Worm (Caenorhabditis elegans): ENCODE measurements around the gene mltn-12.

DNA sequence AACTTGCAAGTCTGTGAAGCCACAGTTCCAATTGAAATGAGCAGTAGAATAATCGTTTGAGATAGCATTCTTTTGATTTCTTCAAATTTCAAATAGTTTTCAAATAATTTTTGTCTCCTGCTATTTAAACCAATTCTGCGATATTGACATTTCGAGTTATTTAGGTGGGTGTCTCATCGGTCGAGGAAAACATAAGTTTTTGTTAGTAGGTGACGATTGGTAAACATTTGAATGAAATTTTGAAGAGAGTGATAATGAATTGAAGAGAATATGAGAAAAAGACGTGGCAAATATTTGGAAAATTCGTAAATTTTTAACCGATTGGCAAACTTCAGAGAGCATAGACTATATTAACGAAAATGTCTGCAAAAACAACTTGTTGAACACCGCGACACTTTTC, 47.5 kb downstream of the mltn-12 start, which contains the start of gene Y73F4A.3:
- TF ChIP-seq nhr-25 (tag; optimal IDR thresholded peaks at IDR 0.05) (no peak), unc-55 (GFP tag; optimal IDR thresholded peaks at IDR 0.05) (no peak), ceh-82 (tag; optimal IDR thresholded peaks at IDR 0.05) (no peak), unc-39 (tag; optimal IDR thresholded peaks at IDR 0.05) (no peak), snpc-4 (tag; optimal IDR thresholded peaks at IDR 0.05) (no peak), unc-62 (GFP tag; optimal IDR thresholded peaks at IDR 0.05) (no peak), nhr-23 (tag; optimal IDR thresholded peaks at IDR 0.05) (no peak), ama-1 (optimal IDR thresholded peaks at IDR 0.05) (no peak), nhr-77 (tag; optimal IDR thresholded peaks at IDR 0.05) (no peak), R02D3.7 (tag; optimal IDR thresholded peaks at IDR 0.05) (no peak), nhr-11 (tag; optimal IDR thresholded peaks at IDR 0.05) (no peak), zag-1 (tag; optimal IDR thresholded peaks at IDR 0.05) (no peak), elt-1 (tag; optimal IDR thresholded peaks at IDR 0.05) (no peak), ztf-11 (tag; optimal IDR thresholded peaks at IDR 0.05) (no peak)

All from whole organism, L2 larva.